Fruit fly (Drosophila melanogaster): Measurements from ENCODE around the gene CG12106.

- no peak for TF ChIP-seq insv (optimal IDR thresholded peaks at IDR 0.05)
- TF ChIP-seq Sin3A (optimal IDR thresholded peaks at IDR 0.05): no peak
- no peak for TF ChIP-seq psq (optimal IDR thresholded peaks at IDR 0.05)
These were observed 7.4 kb downstream of the CG12106 start for dm6 chrX:9201080-9201479.
